Worm (Caenorhabditis elegans) whole organism, midembryonic: ENCODE results near the gene nhr-183.

ENCODE experiments used
- T22C8.4 ChIP-seq: fragments of 200-800 bp; sonication (Bioruptor generic); IDR thresholded peaks from 2 replicates; pipeline ENCODE4 v1.3.6; 2022; ENCODE audit warnings: missing genetic modification characterization, missing compliant biosample characterization
- cog-1 ChIP-seq: sonication (generic microtip); optimal IDR thresholded peaks from 2 replicates; lab custom pipeline; 2016; ENCODE audit warnings: missing genetic modification characterization, missing compliant biosample characterization
- flt-1 ChIP-seq: fragments of 200-800 bp; sonication (Bioruptor generic); IDR thresholded peaks from 2 replicates; pipeline ENCODE4 v1.3.6; 2022; ENCODE audit warnings: missing genetic modification characterization, missing compliant biosample characterization
- klf-2 ChIP-seq: fragments of 200-800 bp; sonication (Bioruptor generic); conservative IDR thresholded peaks from 2 replicates; pipeline ENCODE4 v1.3.6; 2022; ENCODE audit warnings: missing genetic modification reagents, missing genetic modification characterization, missing compliant biosample characterization
- med-1 ChIP-seq: sonication (generic microtip); optimal IDR thresholded peaks from 2 replicates; lab custom pipeline; 2017; ENCODE audit warnings: missing genetic modification characterization, mild to moderate bottlenecking, missing compliant biosample characterization, antibody characterized with exemption, missing genetic modification reagents; ENCODE audit not compliant: insufficient read depth
- ref-1 ChIP-seq: fragments of 200-800 bp; sonication (Bioruptor generic); conservative IDR thresholded peaks from 2 replicates; pipeline ENCODE4 v1.3.6; 2022; ENCODE audit warnings: missing genetic modification reagents, missing genetic modification characterization, missing compliant biosample characterization
- tab-1 ChIP-seq: fragments of 200-800 bp; sonication (Bioruptor generic); IDR thresholded peaks from 2 replicates; pipeline ENCODE4 v1.3.6; 2022; ENCODE audit warnings: missing genetic modification characterization, missing compliant biosample characterization
- ztf-23 ChIP-seq: fragments of 200-800 bp; sonication (Bioruptor generic); IDR thresholded peaks from 2 replicates; pipeline ENCODE4 v1.3.6; 2022; ENCODE audit warnings: missing genetic modification reagents, missing genetic modification characterization, missing compliant biosample characterization
- ztf-29 ChIP-seq: fragments of 200-800 bp; sonication (Bioruptor generic); IDR thresholded peaks from 2 replicates; pipeline ENCODE4 v1.3.6; 2022; ENCODE audit warnings: missing genetic modification reagents, missing genetic modification characterization, missing compliant biosample characterization

nhr-183 gene

ce11 chrV:2230912-2231311 is 33.5 kb downstream of the nhr-183 start, which contains the start of gene nhr-134:
TSS of gene nhr-134 (plus strand) at chrV:2231223.
- TF ChIP-seq cog-1 (tag; lab: Kevin White, UChicago) (no peak), klf-2 (GFP tag; lab: Robert Waterston, UW) (no peak), ztf-29 (GFP tag; lab: Robert Waterston, UW) (no peak), flt-1 (GFP tag; lab: Robert Waterston, UW) (no peak), ztf-23 (no peak), ref-1 (GFP tag; lab: Robert Waterston, UW) (no peak), med-1 (GFP tag; lab: Kevin White, UChicago) (no peak), tab-1 (no peak), T22C8.4 (no peak)

- no peak for TF ChIP-seq ztf-29 (GFP tag; lab: Robert Waterston, UW)
- no peak for TF ChIP-seq tab-1
- TF ChIP-seq klf-2 (GFP tag; lab: Robert Waterston, UW): no peak
- no peak for TF ChIP-seq T22C8.4
- TF ChIP-seq ztf-23: no peak
- no peak for TF ChIP-seq cog-1 (tag; lab: Kevin White, UChicago)
- no peak for TF ChIP-seq flt-1 (GFP tag; lab: Robert Waterston, UW)
- no peak for TF ChIP-seq med-1 (GFP tag; lab: Kevin White, UChicago)
- TF ChIP-seq ref-1 (GFP tag; lab: Robert Waterston, UW): no peak
These were observed 35.7 kb downstream of the nhr-183 start, which contains the start of gene nhr-126 for ce11 chrV:2228781-2229180. TSS of gene nhr-126 (plus strand) at chrV:2229081.

- TF ChIP-seq ztf-29 (GFP tag; lab: Robert Waterston, UW) (no peak), ztf-23 (no peak)
These were observed 37.5 kb downstream of the nhr-183 start, which contains the start of gene nhr-18 for ce11 chrV:2226903-2227302. TSS of gene nhr-18 (plus strand) at chrV:2227203.

- TF ChIP-seq klf-2 (GFP tag; lab: Robert Waterston, UW) (no peak), ref-1 (GFP tag; lab: Robert Waterston, UW) (no peak), cog-1 (tag; lab: Kevin White, UChicago) (no peak)
These were observed 39.3 kb downstream of the nhr-183 start, which contains the start of gene nhr-103 for ce11 chrV:2225130-2225529. TSS of gene nhr-103 (plus strand) at chrV:2225430.

- TF ChIP-seq tab-1 (no peak), T22C8.4 (no peak), cog-1 (tag; lab: Kevin White, UChicago) (no peak), ztf-23 (no peak), med-1 (GFP tag; lab: Kevin White, UChicago) (no peak), klf-2 (GFP tag; lab: Robert Waterston, UW) (no peak), ztf-29 (GFP tag; lab: Robert Waterston, UW) (no peak), flt-1 (GFP tag; lab: Robert Waterston, UW) (no peak), ref-1 (GFP tag; lab: Robert Waterston, UW) (no peak)
These were observed 42.7 kb downstream of the nhr-183 start, which contains the start of gene nhr-128 for ce11 chrV:2221764-2222163. TSS of gene nhr-128 (plus strand) at chrV:2222064.

ce11 chrV:2218803-2219202 is 45.6 kb downstream of the nhr-183 start, which contains the start of gene nhr-56:
TSS of gene nhr-56 (plus strand) at chrV:2219004.
- TF ChIP-seq ztf-29 (GFP tag; lab: Robert Waterston, UW) (no peak), flt-1 (GFP tag; lab: Robert Waterston, UW) (no peak), ztf-23 (no peak), ref-1 (GFP tag; lab: Robert Waterston, UW) (no peak), T22C8.4 (no peak), med-1 (GFP tag; lab: Kevin White, UChicago) (no peak), tab-1 (no peak), cog-1 (tag; lab: Kevin White, UChicago) (no peak), klf-2 (GFP tag; lab: Robert Waterston, UW) (no peak)

ce11 chrV:2216927-2217326 is 47.5 kb downstream of the nhr-183 start:
- TF ChIP-seq ztf-29 (GFP tag; lab: Robert Waterston, UW) (no peak), cog-1 (tag; lab: Kevin White, UChicago) (no peak), klf-2 (GFP tag; lab: Robert Waterston, UW) (no peak), T22C8.4 (no peak), ref-1 (GFP tag; lab: Robert Waterston, UW) (no peak), tab-1 (no peak), ztf-23 (no peak), med-1 (GFP tag; lab: Kevin White, UChicago) (no peak), flt-1 (GFP tag; lab: Robert Waterston, UW) (no peak)

ce11 chrV:2215352-2215751 is 49.1 kb downstream of the nhr-183 start, which contains the start of gene nstp-8:
TSS of gene nstp-8 (plus strand) at chrV:2215652.
- TF ChIP-seq ztf-29 (GFP tag; lab: Robert Waterston, UW) (no peak), klf-2 (GFP tag; lab: Robert Waterston, UW) (no peak)

ce11 chrV:2214428-2215038 is 49.9 kb downstream of the nhr-183 start, which contains the start of gene nhr-184:
TSS of gene nhr-184 (minus strand) at chrV:2214478.
- TF ChIP-seq ztf-29 (GFP tag; lab: Robert Waterston, UW) (no peak), klf-2 (GFP tag; lab: Robert Waterston, UW) (no peak), ztf-23 (no peak), flt-1 (GFP tag; lab: Robert Waterston, UW) (no peak), cog-1 (tag; lab: Kevin White, UChicago) (no peak)
